Worm (Caenorhabditis elegans): Measurements from ENCODE around the gene nlt-1.
"Not testable (repeated sequence)": the region's sequence is repeated elsewhere in the genome, so short reads cannot be mapped to it uniquely, and the experiment has no call there.

Gene nlt-1

ce11 chrII:10011733-10012132, 10.8 kb upstream of the nlt-1 start (continued):
- TF ChIP-seq nhr-237 (tag; optimal IDR thresholded peaks at IDR 0.05) (no peak), unc-62 (GFP tag; optimal IDR thresholded peaks at IDR 0.05 in 1 of 2) (peak in 1 of 2 experiments; percentile 78), unc-62 (tag; optimal IDR thresholded peaks at IDR 0.05) (no peak), mxl-3 (GFP tag; optimal IDR thresholded peaks at IDR 0.05) (peak; percentile 29), pha-4 (GFP tag; IDR thresholded peaks at IDR 0.05) (no peak), pha-4 (tag; optimal IDR thresholded peaks at IDR 0.05) (no peak)

- peak; percentile 88 for TF ChIP-seq aha-1 (tag)
- TF ChIP-seq snpc-1.2 (GFP tag; IDR thresholded peaks at IDR 0.05) = no peak
These were observed 10.0 kb upstream of the nlt-1 start for ce11 chrII:10010914-10011313.

ce11 chrII:10008552-10008951, 7.6 kb upstream of the nlt-1 start:
- TF ChIP-seq spr-3 (GFP tag; optimal IDR thresholded peaks at IDR 0.05) = no peak
- TF ChIP-seq aha-1 (tag) = peak; percentile 94
- TF ChIP-seq lin-13 (GFP tag; optimal IDR thresholded peaks at IDR 0.05) = no peak

- TF ChIP-seq hif-1 (tag; optimal IDR thresholded peaks at IDR 0.05) (no peak), zfp-2 (tag; optimal IDR thresholded peaks at IDR 0.05) (no peak), lir-3 (tag; optimal IDR thresholded peaks at IDR 0.05) (no peak), hlh-11 (tag; optimal IDR thresholded peaks at IDR 0.05) (no peak), Y105C5A.15 (GFP tag; IDR thresholded peaks at IDR 0.05) (no peak), D1046.2 (GFP tag; IDR thresholded peaks at IDR 0.05) (no peak), nhr-42 (GFP tag; IDR thresholded peaks at IDR 0.05) (no peak), zip-11 (GFP tag; IDR thresholded peaks at IDR 0.05) (no peak)
These were observed 7.0 kb upstream of the nlt-1 start, which contains the start of gene ZK892.5 for ce11 chrII:10007917-10008316. Gene ZK892.5, plus strand, starts transcription at chrII:10008217.

- not testable (repeated sequence) for TF ChIP-seq F26F4.8 (GFP tag; conservative IDR thresholded peaks at IDR 0.05); pha-4 (GFP tag; IDR thresholded peaks at IDR 0.05); pha-4 (tag; optimal IDR thresholded peaks at IDR 0.05); lin-13 (GFP tag; optimal IDR thresholded peaks at IDR 0.05)
These were observed 5.3 kb upstream of the nlt-1 start, which contains the start of gene ZK892.4 for ce11 chrII:10006266-10006665. Gene ZK892.4, plus strand, starts transcription at chrII:10006566.

ce11 chrII:10001546-10001945, 604 bp upstream of the nlt-1 start, which contains the start of gene ZK892.3:
Gene ZK892.3, plus strand, starts transcription at chrII:10001846.
- TF ChIP-seq nhr-11 (tag; optimal IDR thresholded peaks at IDR 0.05) = no peak
- no peak for TF ChIP-seq ceh-44 (GFP tag; IDR thresholded peaks at IDR 0.05)
- no peak for TF ChIP-seq zfp-2 (tag; optimal IDR thresholded peaks at IDR 0.05)
- no peak for TF ChIP-seq nhr-25 (tag; optimal IDR thresholded peaks at IDR 0.05; ENCODE audit: borderline replicate concordance, insufficient read depth)
- peak in 1 of 2 experiments; percentile 7 for TF ChIP-seq unc-62 (GFP tag; optimal IDR thresholded peaks at IDR 0.05 in 1 of 2)
- TF ChIP-seq unc-62 (tag; optimal IDR thresholded peaks at IDR 0.05) = no peak
- no peak for TF ChIP-seq lin-39 (tag; optimal IDR thresholded peaks at IDR 0.05)
- no peak for TF ChIP-seq fkh-10 (GFP tag; optimal IDR thresholded peaks at IDR 0.05)

ce11 chrII:9994679-9995078, 6.3 kb downstream of the nlt-1 start:
- TF ChIP-seq ceh-20 (GFP tag; IDR thresholded peaks at IDR 0.05) (peak; percentile 14; the same call in 1 of the 2 replicates), nhr-28 (tag; optimal IDR thresholded peaks at IDR 0.05) (no peak), F49E8.2 (tag; optimal IDR thresholded peaks at IDR 0.05; ENCODE audit: borderline replicate concordance) (no peak), nhr-11 (tag; optimal IDR thresholded peaks at IDR 0.05) (peak; percentile 39), saeg-2 (GFP tag; IDR thresholded peaks at IDR 0.05) (no peak), unc-62 (GFP tag; optimal IDR thresholded peaks at IDR 0.05 in 1 of 2) (peak in 1 of 2 experiments; percentile 91), unc-62 (tag; optimal IDR thresholded peaks at IDR 0.05) (no peak), Y48G9A.11 (GFP tag; IDR thresholded peaks at IDR 0.05) (no peak), snpc-4 (tag; optimal IDR thresholded peaks at IDR 0.05) (no peak)

Data from whole organism, L4 larva.